Worm (Caenorhabditis elegans) whole organism, L3 larva: ENCODE data around the gene str-188.

Experiments
- aly-2 ChIP-seq: fragments of 150-350 bp; optimal IDR thresholded peaks from 2 replicates; lab custom pipeline; 2014; ENCODE audit warnings: missing biosample characterization, missing genetic modification characterization
- ama-1 ChIP-seq: fragments of 150-350 bp; optimal IDR thresholded peaks from 2 replicates; lab custom pipeline; 2018
- ceh-28 ChIP-seq: fragments of 150-350 bp; optimal IDR thresholded peaks from 2 replicates; lab custom pipeline; 2014; ENCODE audit warnings: missing biosample characterization, missing genetic modification reagents, missing genetic modification characterization
- ceh-82 ChIP-seq: fragments of 150-350 bp; optimal IDR thresholded peaks from 2 replicates; lab custom pipeline; 2014; ENCODE audit warnings: missing biosample characterization, missing genetic modification characterization
- elt-2 ChIP-seq: sonication (generic microtip); optimal IDR thresholded peaks from 2 replicates; lab custom pipeline; 2016; ENCODE audit warnings: missing genetic modification reagents, mild to moderate bottlenecking, missing genetic modification characterization, missing compliant biosample characterization
- lin-15B ChIP-seq: fragments of 150-350 bp; optimal IDR thresholded peaks from 2 replicates; lab custom pipeline; 2014; ENCODE audit warnings: missing biosample characterization, missing genetic modification characterization
- lin-39 ChIP-seq: fragments of 150-350 bp; optimal IDR thresholded peaks from 2 replicates; lab custom pipeline; 2018; ENCODE audit warnings: missing biosample characterization, missing genetic modification reagents, missing genetic modification characterization
- lsy-12 ChIP-seq: sonication (generic microtip); optimal IDR thresholded peaks from 2 replicates; lab custom pipeline; 2016; ENCODE audit warnings: mild to moderate bottlenecking, missing genetic modification characterization, missing compliant biosample characterization
- nhr-25 ChIP-seq: sonication (generic microtip); optimal IDR thresholded peaks from 2 replicates; lab custom pipeline; 2017; ENCODE audit warnings: missing biosample characterization, missing genetic modification characterization
- nhr-28 ChIP-seq: fragments of 150-350 bp; optimal IDR thresholded peaks from 2 replicates; lab custom pipeline; 2014; ENCODE audit warnings: missing biosample characterization, missing genetic modification characterization
- nhr-77 ChIP-seq: fragments of 150-350 bp; optimal IDR thresholded peaks from 2 replicates; lab custom pipeline; 2014; ENCODE audit warnings: missing biosample characterization, missing genetic modification characterization
- pqm-1 ChIP-seq: fragments of 150-350 bp; optimal IDR thresholded peaks from 2 replicates; lab custom pipeline; 2017; ENCODE audit warnings: missing biosample characterization, missing genetic modification characterization, inconsistent platforms
- snpc-4 ChIP-seq: fragments of 150-350 bp; optimal IDR thresholded peaks from 2 replicates; lab custom pipeline; 2014; ENCODE audit warnings: missing biosample characterization, missing genetic modification characterization
- unc-62 ChIP-seq: fragments of 150-350 bp; sonication (generic microtip); optimal IDR thresholded peaks from 4 replicates; lab custom pipeline; 2014; ENCODE audit warnings: missing biosample characterization, missing genetic modification reagents, missing genetic modification characterization

DNA sequence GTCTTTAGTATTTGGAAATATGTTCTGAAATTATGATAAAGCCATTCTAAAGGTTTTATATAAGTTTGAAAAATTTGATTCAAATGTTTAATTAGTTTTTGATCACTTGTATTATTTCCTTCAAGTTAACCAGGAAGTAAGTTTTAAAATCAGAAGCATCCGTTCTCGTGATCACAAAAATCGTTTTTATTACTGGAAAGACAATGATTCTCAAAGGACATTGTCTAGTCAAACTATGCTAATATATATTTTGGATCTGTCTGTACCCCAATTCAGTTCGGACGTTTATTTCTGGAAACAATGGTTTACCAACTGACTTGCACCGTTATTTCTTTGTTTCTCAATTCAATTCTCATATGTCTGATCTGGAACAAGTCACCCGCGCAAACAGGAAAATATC, at the start of gene str-188:
- TF ChIP-seq ama-1 (lab: Kevin White, UChicago): no peak
- no peak for TF ChIP-seq pqm-1
- no peak for TF ChIP-seq lin-39 (tag; lab: Kevin White, UChicago)
- no peak for TF ChIP-seq snpc-4
- TF ChIP-seq nhr-77 (tag; lab: Kevin White, UChicago): no peak
- no peak for TF ChIP-seq elt-2 (tag; lab: Kevin White, UChicago)
- TF ChIP-seq lsy-12 (tag; lab: Kevin White, UChicago): no peak
- no peak for TF ChIP-seq nhr-28
- TF ChIP-seq ceh-28 (tag; lab: Kevin White, UChicago): no peak
- no peak for TF ChIP-seq nhr-25
- TF ChIP-seq ceh-82 (tag; lab: Kevin White, UChicago): no peak
- TF ChIP-seq aly-2 (tag; lab: Kevin White, UChicago): no peak
- TF ChIP-seq unc-62 (GFP tag; lab: Kevin White, UChicago): no peak
- no peak for TF ChIP-seq lin-15B (tag; lab: Kevin White, UChicago)
